Fruit fly (Drosophila melanogaster) whole organism, embryonic: ENCODE measurements around the gene CG14406.

ENCODE experiments used
- CG10267 ChIP-seq: fragments of 200-800 bp; sonication (Bioruptor generic); optimal IDR thresholded peaks from 2 replicates; lab custom pipeline; 2018; ENCODE audit warnings: missing biosample characterization, mild to moderate bottlenecking, missing genetic modification characterization, moderate library complexity
- CG10321 ChIP-seq: fragments of 200-800 bp; sonication (Bioruptor generic); IDR thresholded peaks from 2 replicates; pipeline ENCODE4 v1.3.6; 2022; ENCODE audit warnings: missing biosample characterization, missing genetic modification characterization
- CG10431 ChIP-seq: fragments of 200-800 bp; sonication (Bioruptor generic); optimal IDR thresholded peaks from 3 replicates; lab custom pipeline; 2018; ENCODE audit warnings: missing biosample characterization, mild to moderate bottlenecking, missing genetic modification characterization
- CG10565 ChIP-seq: fragments of 200-800 bp; sonication (Bioruptor generic); optimal IDR thresholded peaks from 3 replicates; lab custom pipeline; 2016; ENCODE audit warnings: missing biosample characterization, mild to moderate bottlenecking, missing genetic modification characterization
- CG10654 ChIP-seq: fragments of 200-800 bp; sonication (Bioruptor generic); optimal IDR thresholded peaks from 2 replicates; lab custom pipeline; 2016; ENCODE audit warnings: missing biosample characterization, missing genetic modification characterization
- CG11085 ChIP-seq: fragments of 200-800 bp; sonication (Bioruptor generic); IDR thresholded peaks from 2 replicates; pipeline ENCODE4 v1.3.6; 2022; ENCODE audit warnings: missing biosample characterization, missing genetic modification characterization
- CG13287 ChIP-seq: fragments of 200-800 bp; sonication (Bioruptor generic); IDR thresholded peaks from 2 replicates; pipeline ENCODE4 v1.3.6; 2022; ENCODE audit warnings: missing biosample characterization, missing genetic modification characterization; ENCODE audit not compliant: partially characterized antibody
- CG13624 ChIP-seq: fragments of 200-800 bp; sonication (Bioruptor generic); optimal IDR thresholded peaks from 2 replicates; lab custom pipeline; 2016; ENCODE audit warnings: missing biosample characterization, missing genetic modification characterization
- CG18476 ChIP-seq: fragments of 200-800 bp; sonication (Bioruptor generic); optimal IDR thresholded peaks from 2 replicates; lab custom pipeline; 2016; ENCODE audit warnings: missing biosample characterization, mild to moderate bottlenecking, missing genetic modification characterization
- CG30431 ChIP-seq: fragments of 200-800 bp; sonication (Bioruptor generic); optimal IDR thresholded peaks from 2 replicates; lab custom pipeline; 2017; ENCODE audit warnings: missing biosample characterization, missing genetic modification characterization
- CG3407 ChIP-seq: fragments of 200-800 bp; sonication (Bioruptor generic); optimal IDR thresholded peaks from 2 replicates; lab custom pipeline; 2018; ENCODE audit warnings: missing biosample characterization, mild to moderate bottlenecking, missing genetic modification characterization
- CG4328 ChIP-seq: fragments of 200-800 bp; sonication (Bioruptor generic); optimal IDR thresholded peaks from 3 replicates; lab custom pipeline; 2017; ENCODE audit warnings: missing biosample characterization, missing genetic modification reagents, missing genetic modification characterization
- CG6791 ChIP-seq: fragments of 200-800 bp; sonication (Bioruptor generic); IDR thresholded peaks from 3 replicates; pipeline ENCODE4 v1.3.6; 2022; ENCODE audit warnings: missing biosample characterization, missing genetic modification characterization; ENCODE audit not compliant: partially characterized antibody
- CG8359 ChIP-seq: fragments of 200-800 bp; sonication (Bioruptor generic); optimal IDR thresholded peaks from 2 replicates; lab custom pipeline; 2017; ENCODE audit warnings: missing biosample characterization, mild to moderate bottlenecking, missing genetic modification characterization, borderline replicate concordance
- CG9437 ChIP-seq: fragments of 200-800 bp; sonication (Bioruptor generic); optimal IDR thresholded peaks from 2 replicates; lab custom pipeline; 2018; ENCODE audit warnings: missing biosample characterization, mild to moderate bottlenecking, missing genetic modification characterization
- CkIIα-i1 ChIP-seq: fragments of 200-800 bp; sonication (Bioruptor generic); IDR thresholded peaks from 2 replicates; pipeline ENCODE4 v1.3.6; 2022; ENCODE audit warnings: missing biosample characterization, missing genetic modification characterization
- Dll ChIP-seq: fragments of 200-800 bp; sonication (Bioruptor generic); IDR thresholded peaks from 4 replicates; pipeline ENCODE4 v1.3.6; 2022; ENCODE audit warnings: missing biosample characterization, missing genetic modification characterization; ENCODE audit not compliant: partially characterized antibody
- Dp ChIP-seq: fragments of 200-800 bp; sonication (Bioruptor generic); optimal IDR thresholded peaks from 2 replicates; lab custom pipeline; 2018; ENCODE audit warnings: missing biosample characterization, mild to moderate bottlenecking, missing genetic modification characterization, moderate library complexity
- Ets97D ChIP-seq: fragments of 200-800 bp; sonication (Bioruptor generic); optimal IDR thresholded peaks from 3 replicates; lab custom pipeline; 2016; ENCODE audit warnings: missing biosample characterization, missing genetic modification characterization
- Fer1 ChIP-seq: fragments of 200-800 bp; sonication (Bioruptor generic); optimal IDR thresholded peaks from 2 replicates; lab custom pipeline; 2017; ENCODE audit warnings: missing biosample characterization, mild to moderate bottlenecking, missing genetic modification characterization
- Fer3 ChIP-seq: fragments of 200-800 bp; sonication (Bioruptor generic); optimal IDR thresholded peaks from 2 replicates; lab custom pipeline; 2018; ENCODE audit warnings: missing biosample characterization, mild to moderate bottlenecking, missing genetic modification characterization, moderate library complexity
- HLHmδ ChIP-seq: fragments of 200-800 bp; sonication (Bioruptor generic); optimal IDR thresholded peaks from 2 replicates; lab custom pipeline; 2018; ENCODE audit warnings: missing biosample characterization, mild to moderate bottlenecking, missing genetic modification characterization, moderate library complexity
- Hr3 ChIP-seq: fragments of 200-800 bp; sonication (Bioruptor generic); optimal IDR thresholded peaks from 3 replicates; lab custom pipeline; 2016; ENCODE audit warnings: missing biosample characterization, missing genetic modification characterization
- Jarid2 ChIP-seq: fragments of 200-800 bp; sonication (Bioruptor generic); optimal IDR thresholded peaks from 3 replicates; lab custom pipeline; 2017; ENCODE audit warnings: mild to moderate bottlenecking, missing biosample characterization, missing genetic modification reagents, missing genetic modification characterization
- MTF-1 ChIP-seq: fragments of 200-800 bp; sonication (Bioruptor generic); optimal IDR thresholded peaks from 2 replicates; lab custom pipeline; 2018; ENCODE audit warnings: missing biosample characterization, mild to moderate bottlenecking, missing genetic modification characterization, borderline replicate concordance
- NK7.1 ChIP-seq: fragments of 200-800 bp; sonication (Bioruptor generic); optimal IDR thresholded peaks from 3 replicates; lab custom pipeline; 2016; ENCODE audit warnings: missing biosample characterization, missing genetic modification characterization
- Oaz ChIP-seq: fragments of 200-800 bp; sonication (Bioruptor generic); IDR thresholded peaks from 2 replicates; pipeline ENCODE4 v1.3.6; 2022; ENCODE audit warnings: missing biosample characterization, missing genetic modification characterization
- Ptx1 ChIP-seq: fragments of 200-800 bp; sonication (Bioruptor generic); IDR thresholded peaks from 2 replicates; pipeline ENCODE4 v1.3.6; 2022; ENCODE audit warnings: missing biosample characterization, missing genetic modification characterization
- ato ChIP-seq: fragments of 200-800 bp; sonication (Bioruptor generic); IDR thresholded peaks from 2 replicates; pipeline ENCODE4 v1.3.6; 2022; ENCODE audit warnings: missing biosample characterization, missing genetic modification characterization; ENCODE audit not compliant: partially characterized antibody
- bsh ChIP-seq, 2 experiments: fragments of 200-800 bp; sonication (Bioruptor generic); optimal IDR thresholded peaks; 2 replicates each; lab custom pipeline; 2017 to 2018; ENCODE audit warnings: mild to moderate bottlenecking in 2 of 2, missing biosample characterization in 2 of 2, missing genetic modification characterization in 2 of 2, moderate library complexity in 1 of 2
- caup ChIP-seq: fragments of 200-800 bp; sonication (Bioruptor generic); optimal IDR thresholded peaks from 3 replicates; lab custom pipeline; 2017; ENCODE audit warnings: missing biosample characterization, mild to moderate bottlenecking, missing genetic modification characterization, moderate library complexity; ENCODE audit not compliant: severe bottlenecking
- crc ChIP-seq: fragments of 200-800 bp; sonication (Bioruptor generic); optimal IDR thresholded peaks from 2 replicates; lab custom pipeline; 2016; ENCODE audit warnings: missing biosample characterization, missing genetic modification characterization
- dimm ChIP-seq: fragments of 200-800 bp; sonication (Bioruptor generic); IDR thresholded peaks from 2 replicates; pipeline ENCODE4 v1.3.6; 2022; ENCODE audit warnings: missing biosample characterization, missing genetic modification characterization
- dmrt99B ChIP-seq: fragments of 200-800 bp; sonication (Bioruptor generic); optimal IDR thresholded peaks from 2 replicates; lab custom pipeline; 2018; ENCODE audit warnings: missing biosample characterization, mild to moderate bottlenecking, missing genetic modification characterization, moderate library complexity
- fd102C ChIP-seq: fragments of 200-800 bp; sonication (Bioruptor generic); optimal IDR thresholded peaks from 2 replicates; lab custom pipeline; 2018; ENCODE audit warnings: missing biosample characterization, mild to moderate bottlenecking, missing genetic modification characterization, moderate library complexity
- gce ChIP-seq: fragments of 200-800 bp; sonication (Bioruptor generic); IDR thresholded peaks from 3 replicates; pipeline ENCODE4 v1.3.6; 2022; ENCODE audit warnings: missing biosample characterization, missing genetic modification characterization
- gro ChIP-seq: fragments of 200-800 bp; sonication (Bioruptor generic); optimal IDR thresholded peaks from 2 replicates; lab custom pipeline; 2016; ENCODE audit warnings: missing biosample characterization, missing genetic modification characterization
- gt ChIP-seq: fragments of 200-800 bp; sonication (Bioruptor generic); IDR thresholded peaks from 2 replicates; pipeline ENCODE4 v1.3.6; 2022; ENCODE audit warnings: missing biosample characterization, missing genetic modification characterization
- ham ChIP-seq: fragments of 200-800 bp; sonication (Bioruptor generic); IDR thresholded peaks from 2 replicates; pipeline ENCODE4 v1.3.6; 2022; ENCODE audit warnings: missing biosample characterization, missing genetic modification characterization
- jigr1 ChIP-seq: fragments of 200-800 bp; sonication (Bioruptor generic); IDR thresholded peaks from 3 replicates; pipeline ENCODE4 v1.3.6; 2022; ENCODE audit warnings: missing biosample characterization, missing genetic modification characterization
- lmd ChIP-seq: fragments of 200-800 bp; sonication (Bioruptor generic); IDR thresholded peaks from 2 replicates; pipeline ENCODE4 v1.3.6; 2022; ENCODE audit warnings: missing biosample characterization, missing genetic modification characterization
- lola ChIP-seq, 3 experiments: fragments of >200 bp in 2 of 3; fragments of 200-800 bp in 1 of 3; sonication (Bioruptor generic) in 1 of 3; optimal IDR thresholded peaks; 2 replicates each; lab custom pipeline; 2017 to 2019; ENCODE audit warnings: missing biosample characterization in 3 of 3, missing genetic modification characterization in 3 of 3, mild to moderate bottlenecking in 1 of 3, moderate library complexity in 1 of 3
- nau ChIP-seq: fragments of 200-800 bp; sonication (Bioruptor generic); optimal IDR thresholded peaks from 3 replicates; lab custom pipeline; 2017; ENCODE audit warnings: missing biosample characterization, mild to moderate bottlenecking, missing genetic modification characterization, missing genetic modification reagents
- run ChIP-seq: fragments of 200-800 bp; sonication (Bioruptor generic); optimal IDR thresholded peaks from 3 replicates; lab custom pipeline; 2018; ENCODE audit warnings: missing biosample characterization, mild to moderate bottlenecking, missing genetic modification characterization
- sc ChIP-seq, 3 experiments: fragments of >200 bp in 2 of 3; fragments of 200-800 bp in 1 of 3; sonication (Bioruptor generic) in 1 of 3; optimal IDR thresholded peaks; 2 replicates in 2 of 3; 3 replicates in 1 of 3; lab custom pipeline; 2017; ENCODE audit warnings: mild to moderate bottlenecking in 1 of 3, missing biosample characterization in 1 of 3, missing genetic modification characterization in 1 of 3, missing genetic modification reagents in 1 of 3
- sens-2 ChIP-seq: fragments of 200-800 bp; sonication (Bioruptor generic); IDR thresholded peaks from 2 replicates; pipeline ENCODE4 v1.3.6; 2022; ENCODE audit warnings: missing biosample characterization, missing genetic modification characterization
- sob ChIP-seq: fragments of 200-800 bp; sonication (Bioruptor generic); IDR thresholded peaks from 2 replicates; pipeline ENCODE4 v1.3.6; 2022; ENCODE audit warnings: missing biosample characterization, missing genetic modification characterization
- ssp ChIP-seq: fragments of 200-800 bp; sonication (Bioruptor generic); IDR thresholded peaks from 2 replicates; pipeline ENCODE4 v1.3.6; 2022; ENCODE audit warnings: missing biosample characterization, missing genetic modification characterization
- wek ChIP-seq: fragments of 200-800 bp; sonication (Bioruptor generic); optimal IDR thresholded peaks from 3 replicates; lab custom pipeline; 2018; ENCODE audit warnings: missing biosample characterization, mild to moderate bottlenecking, missing genetic modification characterization, moderate library complexity

Gene CG14406

DNA sequence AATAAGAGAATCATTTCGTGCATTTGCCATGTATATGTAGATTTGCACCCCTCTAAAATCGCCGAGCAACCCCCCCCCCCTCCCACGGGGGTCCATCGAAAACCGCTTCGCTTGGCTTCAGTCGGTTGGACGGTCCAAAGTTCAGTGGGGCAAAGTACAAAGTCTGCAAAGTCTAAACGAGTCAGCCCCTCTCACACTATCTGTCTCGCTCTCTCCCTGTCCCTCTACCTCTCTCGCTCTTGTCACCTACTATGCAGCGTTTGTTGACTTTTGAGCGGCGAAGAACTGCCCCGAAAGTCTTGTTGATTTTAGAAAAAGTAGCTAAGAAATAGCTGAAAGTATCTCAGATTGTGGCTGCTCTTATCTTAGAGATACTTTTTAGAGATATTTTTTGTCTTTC lies 36.8 kb upstream of the CG14406 start (continued):
- TF ChIP-seq CG4328 (GFP tag; lab: Kevin White, UChicago) (peak; percentile 48), MTF-1 (peak; percentile 77), Hr3 (GFP tag; lab: Kevin White, UChicago) (no peak), sob (GFP tag; lab: Robert Waterston, UW) (peak; percentile 45; the same call in 1 of the 2 replicates), caup (peak; percentile 58), Oaz (peak; percentile 60; the same call in 1 of the 2 replicates), Ptx1 (GFP tag; lab: Robert Waterston, UW) (no peak), CG18476 (no peak), gro (GFP tag; lab: Kevin White, UChicago) (no peak), lola (GFP tag; optimal IDR thresholded peaks at IDR 0.05; lab: Kevin White, UChicago) (no peak), CG13624 (GFP tag; lab: Kevin White, UChicago) (no peak), ato (GFP tag; lab: Robert Waterston, UW) (no peak), gce (GFP tag; lab: Robert Waterston, UW) (peak; percentile 65; the same call in 1 of the 3 replicates), CG9437 (GFP tag; lab: Kevin White, UChicago) (no peak), dmrt99B (tag; lab: Kevin White, UChicago) (peak; percentile 62), CG10267 (tag; lab: Kevin White, UChicago) (no peak), Fer3 (tag; lab: Kevin White, UChicago) (peak; percentile 51), Jarid2 (GFP tag; lab: Kevin White, UChicago) (peak; percentile 47), CG10654 (no peak), CG13287 (GFP tag; lab: Robert Waterston, UW) (no peak), NK7.1 (GFP tag; lab: Kevin White, UChicago) (no peak), lmd (GFP tag; lab: Robert Waterston, UW) (no peak), CG10565 (no peak), CkIIα-i1 (GFP tag; lab: Robert Waterston, UW) (peak; percentile 38; the same call in 1 of the 2 replicates), sc (optimal IDR thresholded peaks at IDR 0.05; lab: Kevin White, UChicago) (no peak), sc (GFP tag; optimal IDR thresholded peaks at IDR 0.05; lab: Kevin White, UChicago) (peak; percentile 16), Ets97D (no peak), bsh (GFP tag; optimal IDR thresholded peaks at IDR 0.05; lab: Kevin White, UChicago) (peak in 1 of 2 experiments; percentile 98), sens-2 (GFP tag; lab: Robert Waterston, UW) (peak; percentile 40), wek (GFP tag; lab: Kevin White, UChicago) (peak; percentile 46), Dll (GFP tag; lab: Robert Waterston, UW) (no peak), ham (GFP tag; lab: Robert Waterston, UW) (no peak), Dp (GFP tag; lab: Kevin White, UChicago) (no peak), jigr1 (GFP tag; lab: Robert Waterston, UW) (no peak), ssp (GFP tag; lab: Robert Waterston, UW) (no peak), CG6791 (GFP tag; lab: Robert Waterston, UW) (no peak), run (tag; lab: Kevin White, UChicago) (no peak), CG30431 (no peak), crc (no peak), Fer1 (GFP tag; lab: Kevin White, UChicago) (peak; percentile 32), HLHmδ (peak; percentile 69), CG10321 (GFP tag; lab: Robert Waterston, UW) (peak; percentile 83), CG10431 (peak; percentile 60), dimm (GFP tag; lab: Robert Waterston, UW) (no peak), CG11085 (GFP tag; lab: Robert Waterston, UW) (no peak), nau (GFP tag; lab: Kevin White, UChicago) (peak; percentile 79), CG3407 (GFP tag; lab: Kevin White, UChicago) (peak; percentile 40), fd102C (GFP tag; lab: Kevin White, UChicago) (no peak), gt (no peak), CG8359 (GFP tag; lab: Kevin White, UChicago) (no peak)
